Worm (Caenorhabditis elegans) whole organism, mixed stage, embryonic: ENCODE measurements around the gene nhr-27.

ENCODE experiments used
- bed-3 ChIP-seq: fragments of 200-800 bp; sonication (Bioruptor generic); optimal IDR thresholded peaks from 3 replicates; lab custom pipeline; 2018; ENCODE audit warnings: mild to moderate bottlenecking, missing genetic modification characterization, moderate library complexity, missing compliant biosample characterization
- blmp-1 ChIP-seq: fragments of 150-350 bp; optimal IDR thresholded peaks from 2 replicates; lab custom pipeline; 2014; ENCODE audit warnings: missing biosample characterization, missing genetic modification characterization
- ceh-43 ChIP-seq: fragments of 200-800 bp; sonication (Bioruptor generic); optimal IDR thresholded peaks from 2 replicates; lab custom pipeline; 2018; ENCODE audit warnings: mild to moderate bottlenecking, missing genetic modification characterization, moderate library complexity, missing compliant biosample characterization
- elt-3 ChIP-seq: fragments of 150-350 bp; optimal IDR thresholded peaks from 2 replicates; lab custom pipeline; 2014; ENCODE audit warnings: missing biosample characterization, missing genetic modification characterization
- lin-13 ChIP-seq: fragments of 150-350 bp; optimal IDR thresholded peaks from 2 replicates; lab custom pipeline; 2014; ENCODE audit warnings: missing biosample characterization, missing genetic modification characterization
- nhr-12 ChIP-seq: fragments of 150-350 bp; optimal IDR thresholded peaks from 2 replicates; lab custom pipeline; 2014; ENCODE audit warnings: missing biosample characterization, missing genetic modification characterization
- nhr-237 ChIP-seq: fragments of 150-350 bp; optimal IDR thresholded peaks from 2 replicates; lab custom pipeline; 2014; ENCODE audit warnings: missing biosample characterization, missing genetic modification characterization
- nhr-76 ChIP-seq: sonication (generic microtip); optimal IDR thresholded peaks from 2 replicates; lab custom pipeline; 2017; ENCODE audit warnings: missing biosample characterization, missing genetic modification characterization
- snpc-4 ChIP-seq: fragments of 150-350 bp; optimal IDR thresholded peaks from 2 replicates; lab custom pipeline; 2014; ENCODE audit warnings: missing biosample characterization, missing genetic modification characterization
- sptf-1 ChIP-seq: sonication (generic microtip); optimal IDR thresholded peaks from 2 replicates; lab custom pipeline; 2017; ENCODE audit warnings: mild to moderate bottlenecking, missing genetic modification characterization, moderate library complexity, missing compliant biosample characterization
- unc-39 ChIP-seq: fragments of 150-350 bp; optimal IDR thresholded peaks from 2 replicates; lab custom pipeline; 2014; ENCODE audit warnings: missing biosample characterization, missing genetic modification characterization
- unc-62 ChIP-seq: fragments of 150-350 bp; optimal IDR thresholded peaks from 2 replicates; lab custom pipeline; 2014; ENCODE audit warnings: missing biosample characterization, missing genetic modification reagents, missing genetic modification characterization
- ztf-11 ChIP-seq: fragments of 150-350 bp; optimal IDR thresholded peaks from 2 replicates; lab custom pipeline; 2014; ENCODE audit warnings: missing biosample characterization, missing genetic modification characterization

DNA sequence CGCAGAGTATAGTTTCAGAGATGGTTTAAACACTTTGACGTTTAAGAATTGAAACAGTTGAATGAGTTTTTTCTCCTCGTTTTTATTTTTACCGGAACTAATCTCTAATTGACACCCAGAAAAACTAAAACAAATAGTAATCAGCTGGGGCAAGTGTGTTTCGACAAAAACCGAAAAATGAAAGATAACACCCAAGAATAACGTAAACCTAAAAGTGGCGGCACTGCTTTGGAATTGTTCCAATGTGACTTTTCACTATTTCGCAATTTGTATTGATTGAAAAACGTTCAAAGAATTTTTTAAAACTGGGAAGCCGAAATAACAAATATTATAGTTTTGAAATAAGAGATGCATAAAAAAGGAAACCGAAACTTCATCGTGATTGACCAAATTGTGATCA is 10.7 kb upstream of the nhr-27 start:
- TF ChIP-seq snpc-4 (tag; lab: Kevin White, UChicago) (no peak), ztf-11 (tag; lab: Kevin White, UChicago) (no peak), elt-3 (tag; lab: Kevin White, UChicago) (no peak), nhr-12 (tag; lab: Kevin White, UChicago) (no peak), nhr-237 (tag; lab: Kevin White, UChicago) (no peak), unc-62 (GFP tag; lab: Kevin White, UChicago) (no peak), unc-39 (tag; lab: Kevin White, UChicago) (no peak), blmp-1 (tag; lab: Kevin White, UChicago) (no peak), ceh-43 (GFP tag; lab: Kevin White, UChicago) (no peak), sptf-1 (no peak), nhr-76 (tag; lab: Kevin White, UChicago) (no peak), lin-13 (tag; lab: Kevin White, UChicago) (no peak), bed-3 (GFP tag; lab: Kevin White, UChicago) (no peak)
